Worm (Caenorhabditis elegans) whole organism, L4 larva: ENCODE measurements around the gene B0024.13.

ENCODE experiments used
- D1046.2 ChIP-seq: fragments of 200-800 bp; sonication (Bioruptor generic); IDR thresholded peaks from 2 replicates; pipeline ENCODE4 v1.3.6; 2022; ENCODE audit warnings: missing genetic modification characterization, missing compliant biosample characterization
- F37D6.2 ChIP-seq: sonication (generic microtip); optimal IDR thresholded peaks from 2 replicates; lab custom pipeline; 2016; ENCODE audit warnings: mild to moderate bottlenecking, missing genetic modification characterization, missing compliant biosample characterization
- T20F7.1 ChIP-seq: fragments of 200-800 bp; sonication (Bioruptor generic); optimal IDR thresholded peaks from 2 replicates; lab custom pipeline; 2018; ENCODE audit warnings: mild to moderate bottlenecking, missing genetic modification characterization, missing compliant biosample characterization
- Y105C5A.15 ChIP-seq: fragments of 200-800 bp; sonication (Bioruptor generic); IDR thresholded peaks from 2 replicates; pipeline ENCODE4 v1.3.6; 2022; ENCODE audit warnings: missing genetic modification characterization, missing compliant biosample characterization
- ZK337.2 ChIP-seq: fragments of 200-800 bp; sonication (Bioruptor generic); IDR thresholded peaks from 2 replicates; pipeline ENCODE4 v1.3.6; 2022; ENCODE audit warnings: missing genetic modification reagents, missing genetic modification characterization, missing compliant biosample characterization
- aha-1 ChIP-seq: fragments of 150-350 bp; peaks from one replicate; lab custom pipeline; 2014; ENCODE audit warnings: missing biosample characterization, missing genetic modification characterization
- ceh-28 ChIP-seq: fragments of 150-350 bp; optimal IDR thresholded peaks from 2 replicates; lab custom pipeline; 2014; ENCODE audit warnings: missing biosample characterization, missing genetic modification reagents, missing genetic modification characterization
- ceh-44 ChIP-seq: fragments of 200-800 bp; sonication (Bioruptor generic); IDR thresholded peaks from 2 replicates; pipeline ENCODE4 v1.3.6; 2022; ENCODE audit warnings: missing genetic modification reagents, missing genetic modification characterization, missing compliant biosample characterization
- ceh-62 ChIP-seq: sonication (generic microtip); optimal IDR thresholded peaks from 2 replicates; lab custom pipeline; 2017; ENCODE audit warnings: missing biosample characterization, missing genetic modification characterization
- daf-19 ChIP-seq: fragments of 200-800 bp; sonication (Bioruptor generic); conservative IDR thresholded peaks from 2 replicates; pipeline ENCODE4 v1.3.6; 2022; ENCODE audit warnings: missing genetic modification characterization, missing compliant biosample characterization
- daf-8 ChIP-seq: fragments of 200-800 bp; sonication (Bioruptor generic); IDR thresholded peaks from 2 replicates; pipeline ENCODE4 v1.3.6; 2022; ENCODE audit warnings: missing genetic modification characterization, missing compliant biosample characterization
- dmd-6 ChIP-seq: fragments of 200-800 bp; sonication (Bioruptor generic); IDR thresholded peaks from 2 replicates; pipeline ENCODE4 v1.3.6; 2022; ENCODE audit warnings: missing genetic modification reagents, missing genetic modification characterization, missing compliant biosample characterization
- dmd-9 ChIP-seq: fragments of 200-800 bp; sonication (Bioruptor generic); IDR thresholded peaks from 2 replicates; pipeline ENCODE4 v1.3.6; 2022; ENCODE audit warnings: missing genetic modification reagents, missing genetic modification characterization, missing compliant biosample characterization
- dpl-1 ChIP-seq: fragments of 150-350 bp; optimal IDR thresholded peaks from 2 replicates; lab custom pipeline; 2014; ENCODE audit warnings: missing biosample characterization, missing genetic modification reagents, missing genetic modification characterization
- duxl-1 ChIP-seq: sonication (generic microtip); optimal IDR thresholded peaks from 2 replicates; lab custom pipeline; 2016; ENCODE audit warnings: mild to moderate bottlenecking, missing genetic modification characterization, moderate library complexity, missing compliant biosample characterization; ENCODE audit not compliant: poor library complexity
- dve-1 ChIP-seq: sonication (generic microtip); optimal IDR thresholded peaks from 2 replicates; lab custom pipeline; 2017; ENCODE audit warnings: antibody characterized with exemption, mild to moderate bottlenecking, missing genetic modification characterization, missing compliant biosample characterization; ENCODE audit not compliant: insufficient read depth
- fos-1 ChIP-seq: fragments of 150-350 bp; optimal IDR thresholded peaks from 2 replicates; lab custom pipeline; 2014; ENCODE audit warnings: missing biosample characterization, missing genetic modification characterization
- hif-1 ChIP-seq, 2 experiments: sonication (generic microtip); optimal IDR thresholded peaks; 2 replicates each; lab custom pipeline; 2016 to 2017; ENCODE audit warnings: missing compliant biosample characterization in 2 of 2, missing genetic modification characterization in 2 of 2, missing genetic modification reagents in 2 of 2, missing genotype in 2 of 2, mild to moderate bottlenecking in 1 of 2
- jun-1 ChIP-seq: fragments of 150-350 bp; optimal IDR thresholded peaks from 2 replicates; lab custom pipeline; 2014; ENCODE audit warnings: missing biosample characterization, missing genetic modification reagents, missing genetic modification characterization
- lin-15B ChIP-seq: fragments of 150-350 bp; sonication (generic microtip); optimal IDR thresholded peaks from 3 replicates; lab custom pipeline; 2014; ENCODE audit warnings: missing biosample characterization, missing genetic modification characterization
- lsy-2 ChIP-seq, 2 experiments: fragments of 150-350 bp in 1 of 2; sonication (generic microtip) in 1 of 2; optimal IDR thresholded peaks; 2 replicates each; lab custom pipeline; 2014 to 2017; ENCODE audit warnings: missing biosample characterization in 2 of 2, missing genetic modification characterization in 2 of 2
- madf-5 ChIP-seq, 2 experiments: fragments of 200-800 bp; sonication (Bioruptor generic); IDR thresholded peaks; 2 replicates each; pipeline ENCODE4 v1.3.6; 2022; ENCODE audit warnings: missing compliant biosample characterization in 2 of 2, missing genetic modification characterization in 2 of 2
- mdl-1 ChIP-seq, 2 experiments: fragments of 150-350 bp in 1 of 2; sonication (generic microtip) in 1 of 2; optimal IDR thresholded peaks; 2 replicates each; lab custom pipeline; 2014 to 2017; ENCODE audit warnings: missing biosample characterization in 2 of 2, missing genetic modification characterization in 2 of 2
- mdt-29 ChIP-seq: fragments of 200-800 bp; sonication (Bioruptor generic); IDR thresholded peaks from 2 replicates; pipeline ENCODE4 v1.3.6; 2022; ENCODE audit warnings: missing genetic modification reagents, missing genetic modification characterization, missing compliant biosample characterization
- mep-1 ChIP-seq: fragments of 150-350 bp; sonication (generic microtip); optimal IDR thresholded peaks from 3 replicates; lab custom pipeline; 2014; ENCODE audit warnings: missing biosample characterization, missing genetic modification characterization
- mes-2 ChIP-seq: sonication (generic microtip); optimal IDR thresholded peaks from 2 replicates; lab custom pipeline; 2016; ENCODE audit warnings: missing genotype, mild to moderate bottlenecking, missing genetic modification characterization, missing compliant biosample characterization; ENCODE audit not compliant: poor library complexity, severe bottlenecking
- mxl-2 ChIP-seq: fragments of 200-800 bp; sonication (Bioruptor generic); conservative IDR thresholded peaks from 2 replicates; pipeline ENCODE4 v1.3.6; 2022; ENCODE audit warnings: missing genetic modification reagents, missing genetic modification characterization, missing compliant biosample characterization
- mxl-3 ChIP-seq: fragments of 200-800 bp; sonication (Bioruptor generic); optimal IDR thresholded peaks from 2 replicates; lab custom pipeline; 2018; ENCODE audit warnings: mild to moderate bottlenecking, missing genetic modification characterization, missing compliant biosample characterization
- nhr-102 ChIP-seq: sonication (generic microtip); optimal IDR thresholded peaks from 2 replicates; lab custom pipeline; 2016; ENCODE audit warnings: mild to moderate bottlenecking, missing genetic modification characterization, moderate library complexity, missing compliant biosample characterization
- nhr-111 ChIP-seq: fragments of 200-800 bp; sonication (Bioruptor generic); optimal IDR thresholded peaks from 2 replicates; lab custom pipeline; 2018; ENCODE audit warnings: mild to moderate bottlenecking, missing genetic modification characterization, missing compliant biosample characterization
- nhr-237 ChIP-seq: sonication (generic microtip); optimal IDR thresholded peaks from 2 replicates; lab custom pipeline; 2017; ENCODE audit warnings: missing biosample characterization, missing genetic modification characterization
- nhr-25 ChIP-seq: sonication (generic microtip); optimal IDR thresholded peaks from 2 replicates; lab custom pipeline; 2017; ENCODE audit warnings: missing genetic modification characterization, mild to moderate bottlenecking, missing compliant biosample characterization, antibody characterized with exemption, moderate library complexity, borderline replicate concordance; ENCODE audit not compliant: insufficient read depth
- nhr-42 ChIP-seq: fragments of 200-800 bp; sonication (Bioruptor generic); IDR thresholded peaks from 2 replicates; pipeline ENCODE4 v1.3.6; 2022; ENCODE audit warnings: missing genetic modification characterization, missing compliant biosample characterization
- nhr-48 ChIP-seq: sonication (generic microtip); optimal IDR thresholded peaks from 2 replicates; lab custom pipeline; 2016; ENCODE audit warnings: mild to moderate bottlenecking, missing genetic modification characterization, missing compliant biosample characterization
- nhr-76 ChIP-seq: fragments of 150-350 bp; optimal IDR thresholded peaks from 2 replicates; lab custom pipeline; 2014; ENCODE audit warnings: missing biosample characterization, missing genetic modification characterization
- pha-4 ChIP-seq, 2 experiments: fragments of 150-350 bp in 1 of 2; fragments of 200-800 bp in 1 of 2; sonication (Bioruptor generic) in 1 of 2; IDR thresholded peaks in 1 of 2; optimal IDR thresholded peaks in 1 of 2; 2 replicates each; pipeline versions ENCODE4 v1.3.6 to Lab custom; 2014 to 2022; ENCODE audit warnings: missing genetic modification characterization in 2 of 2, missing genetic modification reagents in 2 of 2, missing biosample characterization in 1 of 2, missing compliant biosample characterization in 1 of 2
- pqm-1 ChIP-seq: sonication (generic microtip); optimal IDR thresholded peaks from 2 replicates; lab custom pipeline; 2017; ENCODE audit warnings: missing biosample characterization, missing genetic modification characterization
- rbr-2 ChIP-seq: sonication (generic microtip); optimal IDR thresholded peaks from 2 replicates; lab custom pipeline; 2016; ENCODE audit warnings: missing genotype, missing genetic modification characterization, missing compliant biosample characterization
- set-16 ChIP-seq: fragments of 200-800 bp; sonication (Bioruptor generic); IDR thresholded peaks from 2 replicates; pipeline ENCODE4 v1.3.6; 2022; ENCODE audit warnings: missing genetic modification reagents, missing genetic modification characterization, missing compliant biosample characterization
- skn-1 ChIP-seq: fragments of 150-350 bp; optimal IDR thresholded peaks from 2 replicates; lab custom pipeline; 2014; ENCODE audit warnings: missing biosample characterization, missing genetic modification characterization
- spr-1 ChIP-seq: sonication (generic microtip); optimal IDR thresholded peaks from 2 replicates; lab custom pipeline; 2016; ENCODE audit warnings: mild to moderate bottlenecking, missing genetic modification characterization, missing compliant biosample characterization
- spr-3 ChIP-seq: fragments of 200-800 bp; sonication (Bioruptor generic); optimal IDR thresholded peaks from 2 replicates; lab custom pipeline; 2018; ENCODE audit warnings: mild to moderate bottlenecking, missing genetic modification characterization, missing compliant biosample characterization
- tag-97 ChIP-seq: fragments of 200-800 bp; sonication (Bioruptor generic); IDR thresholded peaks from 2 replicates; pipeline ENCODE4 v1.3.6; 2022; ENCODE audit warnings: missing genetic modification characterization, missing compliant biosample characterization
- unc-130 ChIP-seq: sonication (generic microtip); optimal IDR thresholded peaks from 2 replicates; lab custom pipeline; 2016; ENCODE audit warnings: missing genetic modification reagents, missing genetic modification characterization, missing compliant biosample characterization
- unc-62 ChIP-seq, 3 experiments: fragments of 150-350 bp in 1 of 3; sonication (generic microtip); optimal IDR thresholded peaks in 2 of 3; peaks in 1 of 3; 1 replicate in 1 of 3; 2 replicates in 2 of 3; lab custom pipeline; 2014 to 2017; ENCODE audit warnings: missing biosample characterization in 3 of 3, missing genetic modification characterization in 3 of 3, missing genetic modification reagents in 3 of 3, missing genotype in 1 of 3
- zfp-3 ChIP-seq: fragments of 200-800 bp; sonication (Bioruptor generic); conservative IDR thresholded peaks from 2 replicates; pipeline ENCODE4 v1.3.6; 2022; ENCODE audit warnings: missing genetic modification reagents, missing genetic modification characterization, missing compliant biosample characterization
- ztf-7 ChIP-seq: fragments of 150-350 bp; optimal IDR thresholded peaks from 2 replicates; lab custom pipeline; 2014; ENCODE audit warnings: missing biosample characterization, missing genetic modification characterization

Gene B0024.13

ce11 chrV:10320101-10320761 is at the start of gene B0024.13, which contains the start of gene gna-1:
Gene B0024.13 (plus strand): TSS chrV:10320711.
Gene gna-1 (minus strand): TSS chrV:10320151.
- TF ChIP-seq set-16 (GFP tag; lab: Robert Waterston, UW), result no peak
- no peak for TF ChIP-seq jun-1
- TF ChIP-seq pqm-1, result no peak
- TF ChIP-seq mxl-3 (GFP tag; lab: Kevin White, UChicago), result no peak
- peak; percentile 98 for TF ChIP-seq mes-2
- TF ChIP-seq aha-1 (tag; lab: Kevin White, UChicago), result no peak
- 0 out of 2 replicates have a peak, but pooled peaks have one; percentile 45 for TF ChIP-seq ceh-44 (GFP tag; lab: Robert Waterston, UW)
- no peak for TF ChIP-seq nhr-42 (GFP tag; lab: Robert Waterston, UW)
- TF ChIP-seq daf-19 (GFP tag; lab: Robert Waterston, UW), result no peak
- no peak for TF ChIP-seq zfp-3 (GFP tag; lab: Robert Waterston, UW)
- no peak for TF ChIP-seq skn-1
- TF ChIP-seq dmd-6 (GFP tag; lab: Robert Waterston, UW), result peak; percentile 47; the same call in 1 of the 2 replicates
- no peak for TF ChIP-seq spr-1 (tag; lab: Kevin White, UChicago)
- TF ChIP-seq T20F7.1 (GFP tag; lab: Kevin White, UChicago), result no peak
- TF ChIP-seq tag-97, result no peak
- no peak for TF ChIP-seq spr-3 (GFP tag; lab: Kevin White, UChicago)
- TF ChIP-seq ztf-7 (tag; lab: Kevin White, UChicago), result no peak
- no peak for TF ChIP-seq mxl-2 (GFP tag; lab: Robert Waterston, UW)
- peak in 1 of 2 experiments; percentile 83 for TF ChIP-seq hif-1 (tag; optimal IDR thresholded peaks at IDR 0.05; lab: Kevin White, UChicago)
- TF ChIP-seq dpl-1 (GFP tag; lab: Kevin White, UChicago), result peak; percentile 61
- TF ChIP-seq Y105C5A.15 (GFP tag; lab: Robert Waterston, UW), result no peak
- TF ChIP-seq F37D6.2 (tag; lab: Kevin White, UChicago), result no peak
- TF ChIP-seq nhr-237 (tag; lab: Kevin White, UChicago), result no peak
- TF ChIP-seq ceh-62, result no peak
- TF ChIP-seq dmd-9, result 0 out of 2 replicates have a peak, but pooled peaks have one; percentile 49
- no peak for TF ChIP-seq nhr-111
- TF ChIP-seq lsy-2 (tag; optimal IDR thresholded peaks at IDR 0.05; lab: Kevin White, UChicago), result no peak
- no peak for TF ChIP-seq pha-4 (GFP tag; IDR thresholded peaks at IDR 0.05; lab: Robert Waterston, UW)
- TF ChIP-seq pha-4 (tag; optimal IDR thresholded peaks at IDR 0.05; lab: Kevin White, UChicago), result peak; percentile 21
- peak; percentile 36 for TF ChIP-seq rbr-2 (tag; lab: Kevin White, UChicago)
- peak; percentile 35 for TF ChIP-seq duxl-1 (tag; lab: Kevin White, UChicago)
- TF ChIP-seq nhr-25, result no peak
- no peak for TF ChIP-seq mdt-29 (GFP tag; lab: Robert Waterston, UW)
- no peak for TF ChIP-seq nhr-76 (tag; lab: Kevin White, UChicago)
- no peak for TF ChIP-seq mep-1 (tag; lab: Kevin White, UChicago)
- TF ChIP-seq D1046.2, result no peak
- no peak for TF ChIP-seq madf-5 (GFP tag; IDR thresholded peaks at IDR 0.05; lab: Robert Waterston, UW)
- TF ChIP-seq unc-130 (GFP tag; lab: Kevin White, UChicago), result peak; percentile 87
- TF ChIP-seq ZK337.2 (GFP tag; lab: Robert Waterston, UW), result peak; percentile 18; the same call in 1 of the 2 replicates

- TF ChIP-seq nhr-48, result no peak
- no peak for TF ChIP-seq madf-5 (GFP tag; IDR thresholded peaks at IDR 0.05; lab: Robert Waterston, UW)
- TF ChIP-seq duxl-1 (tag; lab: Kevin White, UChicago), result no peak
- TF ChIP-seq fos-1 (tag; lab: Kevin White, UChicago), result no peak
- TF ChIP-seq mdl-1 (tag; optimal IDR thresholded peaks at IDR 0.05; lab: Kevin White, UChicago), result peak in 1 of 2 experiments; percentile 4
- peak; percentile 13 for TF ChIP-seq dve-1 (tag; lab: Kevin White, UChicago)
- peak; percentile 62 for TF ChIP-seq ceh-28 (tag; lab: Kevin White, UChicago)
- TF ChIP-seq ceh-62, result no peak
- no peak for TF ChIP-seq pha-4 (GFP tag; IDR thresholded peaks at IDR 0.05; lab: Robert Waterston, UW)
- no peak for TF ChIP-seq pha-4 (tag; optimal IDR thresholded peaks at IDR 0.05; lab: Kevin White, UChicago)
- TF ChIP-seq rbr-2 (tag; lab: Kevin White, UChicago), result peak; percentile 49
- no peak for TF ChIP-seq lin-15B (tag; lab: Kevin White, UChicago)
- TF ChIP-seq nhr-102 (tag; lab: Kevin White, UChicago), result no peak
- no peak for TF ChIP-seq unc-130 (GFP tag; lab: Kevin White, UChicago)
- peak; percentile 7; the same call in 1 of the 2 replicates for TF ChIP-seq set-16 (GFP tag; lab: Robert Waterston, UW)
- peak; percentile 45 for TF ChIP-seq mep-1 (tag; lab: Kevin White, UChicago)
- TF ChIP-seq daf-8 (GFP tag; lab: Robert Waterston, UW), result no peak
- TF ChIP-seq hif-1 (tag; optimal IDR thresholded peaks at IDR 0.05; lab: Kevin White, UChicago), result peak in 1 of 2 experiments; percentile 29
- peak in 1 of 2 experiments; percentile 99 for TF ChIP-seq unc-62 (GFP tag; optimal IDR thresholded peaks at IDR 0.05 in 1 of 2; lab: Kevin White, UChicago)
- TF ChIP-seq unc-62 (tag; optimal IDR thresholded peaks at IDR 0.05; lab: Kevin White, UChicago), result no peak
- no peak for TF ChIP-seq spr-1 (tag; lab: Kevin White, UChicago)
Observed at ce11 chrV:10273837-10274236, 46.7 kb upstream of the B0024.13 start.
